Worm (Caenorhabditis elegans) whole organism, L4 larva: ENCODE measurements around the gene ram-5.

Experiments
- egl-27 ChIP-seq: sonication (generic microtip); optimal IDR thresholded peaks from 3 replicates; lab custom pipeline; 2017; ENCODE audit warnings: missing biosample characterization, missing genetic modification reagents, missing genetic modification characterization
- fos-1 ChIP-seq: fragments of 150-350 bp; optimal IDR thresholded peaks from 2 replicates; lab custom pipeline; 2014; ENCODE audit warnings: missing biosample characterization, missing genetic modification characterization
- nhr-25 ChIP-seq: sonication (generic microtip); optimal IDR thresholded peaks from 2 replicates; lab custom pipeline; 2017; ENCODE audit warnings: missing genetic modification characterization, mild to moderate bottlenecking, missing compliant biosample characterization, antibody characterized with exemption, moderate library complexity, borderline replicate concordance; ENCODE audit not compliant: insufficient read depth

- no peak for TF ChIP-seq nhr-25 (tag; lab: Kevin White, UChicago)
- no peak for TF ChIP-seq egl-27
- TF ChIP-seq fos-1 (tag; lab: Kevin White, UChicago) = no peak
These were observed 33.4 kb upstream of the ram-5 start, which contains the start of gene D1025.10 for ce11 chrX:14516560-14516959.
